Worm (Caenorhabditis elegans) whole organism, mixed stage, embryonic: ENCODE results near the gene Y4C6B.2.

Experiments used
- bed-3 ChIP-seq: fragments of 200-800 bp; sonication (Bioruptor generic); optimal IDR thresholded peaks from 3 replicates; lab custom pipeline; 2018; ENCODE audit warnings: mild to moderate bottlenecking, missing genetic modification characterization, moderate library complexity, missing compliant biosample characterization
- blmp-1 ChIP-seq: fragments of 150-350 bp; optimal IDR thresholded peaks from 2 replicates; lab custom pipeline; 2014; ENCODE audit warnings: missing biosample characterization, missing genetic modification characterization
- ceh-39 ChIP-seq: fragments of 150-350 bp; optimal IDR thresholded peaks from 2 replicates; lab custom pipeline; 2014; ENCODE audit warnings: missing biosample characterization, missing genetic modification characterization
- ceh-43 ChIP-seq: fragments of 200-800 bp; sonication (Bioruptor generic); optimal IDR thresholded peaks from 2 replicates; lab custom pipeline; 2018; ENCODE audit warnings: mild to moderate bottlenecking, missing genetic modification characterization, moderate library complexity, missing compliant biosample characterization
- ces-1 ChIP-seq: fragments of 150-350 bp; optimal IDR thresholded peaks from 2 replicates; lab custom pipeline; 2014; ENCODE audit warnings: missing biosample characterization, missing genetic modification reagents, missing genetic modification characterization
- cnd-1 ChIP-seq: fragments of 200-800 bp; sonication (Bioruptor generic); optimal IDR thresholded peaks from 2 replicates; lab custom pipeline; 2018; ENCODE audit warnings: mild to moderate bottlenecking, missing genetic modification characterization, missing compliant biosample characterization
- drap-1 ChIP-seq: fragments of 200-800 bp; sonication (Bioruptor generic); optimal IDR thresholded peaks from 3 replicates; lab custom pipeline; 2018; ENCODE audit warnings: mild to moderate bottlenecking, missing genetic modification characterization, missing compliant biosample characterization
- elt-1 ChIP-seq: sonication (generic microtip); optimal IDR thresholded peaks from 2 replicates; lab custom pipeline; 2017; ENCODE audit warnings: missing genetic modification characterization, mild to moderate bottlenecking, missing compliant biosample characterization, antibody characterized with exemption, moderate library complexity, borderline replicate concordance; ENCODE audit not compliant: insufficient read depth
- elt-3 ChIP-seq: fragments of 150-350 bp; optimal IDR thresholded peaks from 2 replicates; lab custom pipeline; 2014; ENCODE audit warnings: missing biosample characterization, missing genetic modification characterization
- flh-1 ChIP-seq: fragments of 200-800 bp; sonication (Bioruptor generic); optimal IDR thresholded peaks from 2 replicates; lab custom pipeline; 2018; ENCODE audit warnings: mild to moderate bottlenecking, missing genetic modification characterization, moderate library complexity, missing compliant biosample characterization
- ham-2 ChIP-seq: fragments of 200-800 bp; sonication (Bioruptor generic); optimal IDR thresholded peaks from 2 replicates; lab custom pipeline; 2018; ENCODE audit warnings: mild to moderate bottlenecking, missing genetic modification characterization, missing compliant biosample characterization
- lin-13 ChIP-seq: fragments of 150-350 bp; optimal IDR thresholded peaks from 2 replicates; lab custom pipeline; 2014; ENCODE audit warnings: missing biosample characterization, missing genetic modification characterization
- lsy-2 ChIP-seq: fragments of 150-350 bp; optimal IDR thresholded peaks from 2 replicates; lab custom pipeline; 2014; ENCODE audit warnings: missing biosample characterization, missing genetic modification characterization
- mab-5 ChIP-seq: fragments of 150-350 bp; optimal IDR thresholded peaks from 2 replicates; lab custom pipeline; 2014; ENCODE audit warnings: missing biosample characterization, missing genetic modification characterization
- mep-1 ChIP-seq: fragments of 150-350 bp; optimal IDR thresholded peaks from 2 replicates; lab custom pipeline; 2017; ENCODE audit warnings: missing biosample characterization, missing genetic modification reagents, missing genetic modification characterization, inconsistent platforms
- mls-2 ChIP-seq: sonication (generic microtip); optimal IDR thresholded peaks from 2 replicates; lab custom pipeline; 2016; ENCODE audit warnings: mild to moderate bottlenecking, missing genetic modification characterization, moderate library complexity, missing compliant biosample characterization
- nhr-2 ChIP-seq: fragments of 150-350 bp; optimal IDR thresholded peaks from 2 replicates; lab custom pipeline; 2014; ENCODE audit warnings: missing biosample characterization, missing genetic modification characterization
- nhr-237 ChIP-seq: fragments of 150-350 bp; optimal IDR thresholded peaks from 2 replicates; lab custom pipeline; 2014; ENCODE audit warnings: missing biosample characterization, missing genetic modification characterization
- nhr-28 ChIP-seq: fragments of 150-350 bp; optimal IDR thresholded peaks from 2 replicates; lab custom pipeline; 2014; ENCODE audit warnings: missing biosample characterization, missing genetic modification characterization
- nhr-76 ChIP-seq: sonication (generic microtip); optimal IDR thresholded peaks from 2 replicates; lab custom pipeline; 2017; ENCODE audit warnings: missing biosample characterization, missing genetic modification characterization
- pha-4 ChIP-seq: fragments of 150-350 bp; optimal IDR thresholded peaks from 2 replicates; lab custom pipeline; 2018; ENCODE audit warnings: missing biosample characterization, missing genetic modification reagents, missing genetic modification characterization
- snpc-4 ChIP-seq: fragments of 150-350 bp; optimal IDR thresholded peaks from 2 replicates; lab custom pipeline; 2014; ENCODE audit warnings: missing biosample characterization, missing genetic modification characterization
- sptf-1 ChIP-seq: sonication (generic microtip); optimal IDR thresholded peaks from 2 replicates; lab custom pipeline; 2017; ENCODE audit warnings: mild to moderate bottlenecking, missing genetic modification characterization, moderate library complexity, missing compliant biosample characterization
- tbx-8 ChIP-seq: fragments of 200-800 bp; sonication (Bioruptor generic); optimal IDR thresholded peaks from 2 replicates; lab custom pipeline; 2018; ENCODE audit warnings: mild to moderate bottlenecking, missing genetic modification characterization, moderate library complexity, missing compliant biosample characterization
- unc-120 ChIP-seq: sonication (generic microtip); optimal IDR thresholded peaks from 2 replicates; lab custom pipeline; 2017; ENCODE audit warnings: missing genetic modification characterization, missing compliant biosample characterization; ENCODE audit not compliant: poor library complexity, severe bottlenecking
- unc-39 ChIP-seq: fragments of 150-350 bp; optimal IDR thresholded peaks from 2 replicates; lab custom pipeline; 2014; ENCODE audit warnings: missing biosample characterization, missing genetic modification characterization
- unc-62 ChIP-seq: fragments of 150-350 bp; optimal IDR thresholded peaks from 2 replicates; lab custom pipeline; 2014; ENCODE audit warnings: missing biosample characterization, missing genetic modification reagents, missing genetic modification characterization
- zip-8 ChIP-seq: fragments of 150-350 bp; optimal IDR thresholded peaks from 2 replicates; lab custom pipeline; 2014; ENCODE audit warnings: missing biosample characterization, missing genetic modification characterization
- ztf-11 ChIP-seq: fragments of 150-350 bp; optimal IDR thresholded peaks from 2 replicates; lab custom pipeline; 2014; ENCODE audit warnings: missing biosample characterization, missing genetic modification characterization

Y4C6B.2 gene

ce11 chrIV:5380140-5380539 lies 40.8 kb downstream of the Y4C6B.2 start:
- no peak for TF ChIP-seq nhr-76
- TF ChIP-seq ztf-11 (tag; lab: Kevin White, UChicago): no peak
- TF ChIP-seq mep-1: no peak
- TF ChIP-seq pha-4 (tag; lab: Kevin White, UChicago): no peak
- TF ChIP-seq nhr-28: no peak
- no peak for TF ChIP-seq snpc-4 (tag; lab: Kevin White, UChicago)
- no peak for TF ChIP-seq lin-13 (tag; lab: Kevin White, UChicago)
- TF ChIP-seq nhr-237 (tag; lab: Kevin White, UChicago): no peak
- TF ChIP-seq blmp-1 (tag; lab: Kevin White, UChicago): no peak
- TF ChIP-seq, all 35 proteins: peak for 0

ce11 chrIV:5381334-5381733 lies 42.0 kb downstream of the Y4C6B.2 start, which contains the start of gene F41H10.2:
Gene F41H10.2, plus strand, starts transcription at chrIV:5381634.
- TF ChIP-seq elt-1 (tag; lab: Kevin White, UChicago) (no peak), ceh-43 (GFP tag; lab: Kevin White, UChicago) (no peak), unc-39 (tag; lab: Kevin White, UChicago) (no peak), mls-2 (tag; lab: Kevin White, UChicago) (no peak), ceh-39 (no peak)

- TF ChIP-seq tbx-8 (no peak), lin-13 (tag; lab: Kevin White, UChicago) (no peak)
Measured at ce11 chrIV:5382609-5383008, 43.2 kb downstream of the Y4C6B.2 start, which contains the start of gene F41H10.1. Gene F41H10.1, plus strand, starts transcription at chrIV:5382909.

- no peak for TF ChIP-seq mab-5 (tag; lab: Kevin White, UChicago)
- no peak for TF ChIP-seq cnd-1 (tag; lab: Kevin White, UChicago)
Measured at ce11 chrIV:5385020-5385419, 45.6 kb downstream of the Y4C6B.2 start, which contains the start of gene F41H10.12. Gene F41H10.12, plus strand, starts transcription at chrIV:5385320.

- TF ChIP-seq snpc-4 (tag; lab: Kevin White, UChicago): no peak
- no peak for TF ChIP-seq unc-39 (tag; lab: Kevin White, UChicago)
- no peak for TF ChIP-seq zip-8 (tag; lab: Kevin White, UChicago)
- no peak for TF ChIP-seq ham-2 (GFP tag; lab: Kevin White, UChicago)
- no peak for TF ChIP-seq lsy-2
- TF ChIP-seq elt-3: no peak
- no peak for TF ChIP-seq mab-5 (tag; lab: Kevin White, UChicago)
- no peak for TF ChIP-seq unc-120 (tag; lab: Kevin White, UChicago)
Measured at ce11 chrIV:5388477-5389065, 49.2 kb downstream of the Y4C6B.2 start, which contains the start of gene elo-6. Gene elo-6, minus strand, starts transcription at chrIV:5388559.

ce11 chrIV:5389951-5390350 lies 50.6 kb downstream of the Y4C6B.2 start:
- no peak for TF ChIP-seq ces-1 (GFP tag; lab: Kevin White, UChicago)
- no peak for TF ChIP-seq ham-2 (GFP tag; lab: Kevin White, UChicago)
- no peak for TF ChIP-seq bed-3
- TF ChIP-seq lin-13 (tag; lab: Kevin White, UChicago): no peak
- no peak for TF ChIP-seq unc-62 (GFP tag; lab: Kevin White, UChicago)
- no peak for TF ChIP-seq unc-39 (tag; lab: Kevin White, UChicago)
- no peak for TF ChIP-seq nhr-28
- no peak for TF ChIP-seq mls-2 (tag; lab: Kevin White, UChicago)
- TF ChIP-seq blmp-1 (tag; lab: Kevin White, UChicago): no peak
- TF ChIP-seq drap-1 (GFP tag; lab: Kevin White, UChicago): no peak

- TF ChIP-seq flh-1 (GFP tag; lab: Kevin White, UChicago) (no peak), nhr-28 (no peak), sptf-1 (tag; lab: Kevin White, UChicago) (no peak), pha-4 (tag; lab: Kevin White, UChicago) (no peak), ztf-11 (tag; lab: Kevin White, UChicago) (no peak), nhr-2 (tag; lab: Kevin White, UChicago) (no peak), unc-120 (tag; lab: Kevin White, UChicago) (no peak), ham-2 (GFP tag; lab: Kevin White, UChicago) (no peak), drap-1 (GFP tag; lab: Kevin White, UChicago) (no peak), lin-13 (tag; lab: Kevin White, UChicago) (no peak), ceh-43 (GFP tag; lab: Kevin White, UChicago) (no peak), unc-62 (GFP tag; lab: Kevin White, UChicago) (no peak), nhr-76 (no peak), elt-3 (no peak)
Measured at ce11 chrIV:5391507-5392057, 52.2 kb downstream of the Y4C6B.2 start, which contains the start of the genes htp-1 and ZK616.5. Gene htp-1, minus strand, starts transcription at chrIV:5391557. Gene ZK616.5, plus strand, starts transcription at chrIV:5391929.
